Worm (Caenorhabditis elegans): ENCODE results near the gene slc-25A29.

- TF ChIP-seq hrde-1 (tag; optimal IDR thresholded peaks at IDR 0.05; ENCODE audit: borderline replicate concordance), result no peak
- no peak for TF ChIP-seq unc-62 (GFP tag; optimal IDR thresholded peaks at IDR 0.05)
- TF ChIP-seq unc-130 (GFP tag; optimal IDR thresholded peaks at IDR 0.05), result no peak
- TF ChIP-seq snpc-4 (GFP tag; optimal IDR thresholded peaks at IDR 0.05), result no peak
- TF ChIP-seq snpc-4 (tag; optimal IDR thresholded peaks at IDR 0.05), result peak in 1 of 4 experiments; percentile 30
- peak; percentile 65 for TF ChIP-seq ama-1 (optimal IDR thresholded peaks at IDR 0.05)
- TF ChIP-seq ama-1 (GFP tag; optimal IDR thresholded peaks at IDR 0.05), result no peak
- no peak for TF ChIP-seq gei-17 (GFP tag; optimal IDR thresholded peaks at IDR 0.05)
- TF ChIP-seq nfya-1 (tag; optimal IDR thresholded peaks at IDR 0.05; ENCODE audit: borderline replicate concordance, insufficient read depth), result no peak
These were observed 29.4 kb upstream of the slc-25A29 start for ce11 chrV:14687106-14687964.
